Worm (Caenorhabditis elegans) whole organism, young adult: ENCODE measurements around the gene rpl-29.

Source experiments
- F22D6.2 ChIP-seq: sonication (generic microtip); optimal IDR thresholded peaks from 2 replicates; lab custom pipeline; 2016; ENCODE audit warnings: mild to moderate bottlenecking, missing genetic modification characterization, missing compliant biosample characterization
- F52B5.7 ChIP-seq: sonication (generic microtip); optimal IDR thresholded peaks from 2 replicates; lab custom pipeline; 2016; ENCODE audit warnings: mild to moderate bottlenecking, missing genetic modification characterization, missing compliant biosample characterization
- F55B11.4 ChIP-seq: sonication (generic microtip); optimal IDR thresholded peaks from 2 replicates; lab custom pipeline; 2016; ENCODE audit warnings: missing compliant biosample characterization, missing genetic modification characterization, borderline replicate concordance; ENCODE audit not compliant: insufficient read depth
- K12H6.12 ChIP-seq: fragments of 200-800 bp; sonication (Bioruptor generic); optimal IDR thresholded peaks from 2 replicates; lab custom pipeline; 2018; ENCODE audit warnings: mild to moderate bottlenecking, missing genetic modification characterization, missing compliant biosample characterization
- Y53F4B.3 ChIP-seq: fragments of 200-800 bp; sonication (Bioruptor generic); IDR thresholded peaks from 2 replicates; pipeline ENCODE4 v1.3.6; 2022; ENCODE audit warnings: missing genetic modification reagents, missing genetic modification characterization, missing compliant biosample characterization
- Y53G8AR.9 ChIP-seq: fragments of 200-800 bp; sonication (Bioruptor generic); conservative IDR thresholded peaks from 2 replicates; pipeline ENCODE4 v1.3.6; 2022; ENCODE audit warnings: missing genetic modification reagents, missing genetic modification characterization, missing compliant biosample characterization
- Y56A3A.18 ChIP-seq: fragments of 200-800 bp; sonication (Bioruptor generic); IDR thresholded peaks from 2 replicates; pipeline ENCODE4 v1.3.6; 2022; ENCODE audit warnings: missing genetic modification reagents, missing genetic modification characterization, missing compliant biosample characterization
- Y95B8A.8 ChIP-seq: fragments of 200-800 bp; sonication (Bioruptor generic); IDR thresholded peaks from 2 replicates; pipeline ENCODE4 v1.3.6; 2022; ENCODE audit warnings: missing genetic modification reagents, missing genetic modification characterization, missing compliant biosample characterization
- ZK185.1 ChIP-seq: sonication (generic microtip); optimal IDR thresholded peaks from 2 replicates; lab custom pipeline; 2016; ENCODE audit warnings: mild to moderate bottlenecking, missing genetic modification characterization, missing compliant biosample characterization; ENCODE audit not compliant: poor library complexity, severe bottlenecking
- athp-1 ChIP-seq: sonication (generic microtip); optimal IDR thresholded peaks from 2 replicates; lab custom pipeline; 2017; ENCODE audit warnings: mild to moderate bottlenecking, missing genetic modification characterization, missing compliant biosample characterization
- attf-3 ChIP-seq: fragments of 200-800 bp; sonication (Bioruptor generic); conservative IDR thresholded peaks from 2 replicates; pipeline ENCODE4 v1.3.6; 2022; ENCODE audit warnings: missing genetic modification reagents, missing genetic modification characterization, missing compliant biosample characterization
- attf-5 ChIP-seq: fragments of 200-800 bp; sonication (Bioruptor generic); optimal IDR thresholded peaks from 2 replicates; lab custom pipeline; 2018; ENCODE audit warnings: mild to moderate bottlenecking, missing genetic modification characterization, missing compliant biosample characterization
- bed-1 ChIP-seq: fragments of 200-800 bp; sonication (Bioruptor generic); IDR thresholded peaks from 2 replicates; pipeline ENCODE4 v1.3.6; 2022; ENCODE audit warnings: missing genetic modification reagents, missing genetic modification characterization, missing compliant biosample characterization
- bed-2 ChIP-seq: fragments of 200-800 bp; sonication (Bioruptor generic); IDR thresholded peaks from 2 replicates; pipeline ENCODE4 v1.3.6; 2022; ENCODE audit warnings: missing genetic modification reagents, missing genetic modification characterization, missing compliant biosample characterization
- ceh-27 ChIP-seq: fragments of 200-800 bp; sonication (Bioruptor generic); optimal IDR thresholded peaks from 2 replicates; lab custom pipeline; 2018; ENCODE audit warnings: mild to moderate bottlenecking, missing genetic modification characterization, moderate library complexity, missing compliant biosample characterization
- ceh-58 ChIP-seq: fragments of 200-800 bp; sonication (Bioruptor generic); IDR thresholded peaks from 2 replicates; pipeline ENCODE4 v1.3.6; 2022; ENCODE audit warnings: missing genetic modification characterization, missing compliant biosample characterization
- ceh-79 ChIP-seq: sonication (generic microtip); optimal IDR thresholded peaks from 2 replicates; lab custom pipeline; 2017; ENCODE audit warnings: mild to moderate bottlenecking, missing genetic modification characterization, missing compliant biosample characterization
- chd-7 ChIP-seq: sonication (generic microtip); optimal IDR thresholded peaks from 2 replicates; lab custom pipeline; 2016; ENCODE audit warnings: mild to moderate bottlenecking, missing genetic modification characterization, moderate library complexity, missing compliant biosample characterization
- egl-18 ChIP-seq: fragments of 200-800 bp; sonication (Bioruptor generic); IDR thresholded peaks from 2 replicates; pipeline ENCODE4 v1.3.6; 2022; ENCODE audit warnings: missing genetic modification reagents, missing genetic modification characterization, missing compliant biosample characterization
- ets-4 ChIP-seq: fragments of 200-800 bp; sonication (Bioruptor generic); optimal IDR thresholded peaks from 2 replicates; lab custom pipeline; 2018; ENCODE audit warnings: mild to moderate bottlenecking, missing genetic modification characterization, missing compliant biosample characterization
- hsf-1 ChIP-seq: fragments of 200-800 bp; sonication (Bioruptor generic); IDR thresholded peaks from 2 replicates; pipeline ENCODE4 v1.3.6; 2022; ENCODE audit warnings: missing genetic modification reagents, missing genetic modification characterization, missing compliant biosample characterization
- lag-1 ChIP-seq: fragments of 200-800 bp; sonication (Bioruptor generic); IDR thresholded peaks from 2 replicates; pipeline ENCODE4 v1.3.6; 2022; ENCODE audit warnings: missing genetic modification reagents, missing genetic modification characterization, missing compliant biosample characterization
- lin-26 ChIP-seq: fragments of 200-800 bp; sonication (Bioruptor generic); IDR thresholded peaks from 2 replicates; pipeline ENCODE4 v1.3.6; 2022; ENCODE audit warnings: missing genetic modification reagents, missing genetic modification characterization, missing compliant biosample characterization
- lsl-1 ChIP-seq: fragments of 200-800 bp; sonication (Bioruptor generic); optimal IDR thresholded peaks from 2 replicates; lab custom pipeline; 2018; ENCODE audit warnings: mild to moderate bottlenecking, missing genetic modification characterization, moderate library complexity, missing compliant biosample characterization
- madf-10 ChIP-seq: sonication (generic microtip); optimal IDR thresholded peaks from 2 replicates; lab custom pipeline; 2016; ENCODE audit warnings: mild to moderate bottlenecking, missing genetic modification characterization, missing compliant biosample characterization
- madf-3 ChIP-seq: fragments of 200-800 bp; sonication (Bioruptor generic); IDR thresholded peaks from 2 replicates; pipeline ENCODE4 v1.3.6; 2022; ENCODE audit warnings: missing genetic modification reagents, missing genetic modification characterization, missing compliant biosample characterization
- madf-6 ChIP-seq: fragments of 200-800 bp; sonication (Bioruptor generic); IDR thresholded peaks from 2 replicates; pipeline ENCODE4 v1.3.6; 2022; ENCODE audit warnings: missing genetic modification reagents, missing genetic modification characterization, missing compliant biosample characterization
- mcd-1 ChIP-seq: fragments of 200-800 bp; sonication (Bioruptor generic); IDR thresholded peaks from 2 replicates; pipeline ENCODE4 v1.3.6; 2022; ENCODE audit warnings: missing genetic modification reagents, missing genetic modification characterization, missing compliant biosample characterization
- mes-4 ChIP-seq: sonication (generic microtip); optimal IDR thresholded peaks from 2 replicates; lab custom pipeline; 2016; ENCODE audit warnings: missing genotype, missing genetic modification characterization, missing compliant biosample characterization
- nfya-1 ChIP-seq: sonication (generic microtip); optimal IDR thresholded peaks from 2 replicates; lab custom pipeline; 2017; ENCODE audit warnings: antibody characterized with exemption, missing compliant biosample characterization, missing genetic modification characterization, borderline replicate concordance; ENCODE audit not compliant: insufficient read depth
- nfya-2 ChIP-seq: fragments of 200-800 bp; sonication (Bioruptor generic); IDR thresholded peaks from 2 replicates; pipeline ENCODE4 v1.3.6; 2022; ENCODE audit warnings: missing genetic modification reagents, missing genetic modification characterization, missing compliant biosample characterization
- nfyb-1 ChIP-seq: fragments of 200-800 bp; sonication (Bioruptor generic); IDR thresholded peaks from 2 replicates; pipeline ENCODE4 v1.3.6; 2022; ENCODE audit warnings: missing genetic modification reagents, missing genetic modification characterization, missing compliant biosample characterization
- nhr-27 ChIP-seq: fragments of 200-800 bp; sonication (Bioruptor generic); optimal IDR thresholded peaks from 2 replicates; lab custom pipeline; 2018; ENCODE audit warnings: mild to moderate bottlenecking, missing genetic modification characterization, moderate library complexity, missing compliant biosample characterization
- nhr-80 ChIP-seq: sonication (generic microtip); optimal IDR thresholded peaks from 2 replicates; lab custom pipeline; 2016; ENCODE audit warnings: missing genetic modification characterization, missing compliant biosample characterization
- rpc-1 ChIP-seq, 2 experiments: fragments of 150-350 bp in 1 of 2; sonication (generic microtip) in 1 of 2; optimal IDR thresholded peaks; 2 replicates each; lab custom pipeline; 2014 to 2018; ENCODE audit warnings: missing biosample characterization in 1 of 2, missing genetic modification characterization in 1 of 2, missing genetic modification reagents in 1 of 2, missing genotype in 1 of 2
- sdz-38 ChIP-seq: sonication (generic microtip); optimal IDR thresholded peaks from 2 replicates; lab custom pipeline; 2016; ENCODE audit warnings: missing genotype, missing genetic modification characterization, missing compliant biosample characterization
- sea-2 ChIP-seq: fragments of 200-800 bp; sonication (Bioruptor generic); IDR thresholded peaks from 2 replicates; pipeline ENCODE4 v1.3.6; 2022; ENCODE audit warnings: missing genetic modification characterization, missing compliant biosample characterization
- snpc-1.1 ChIP-seq: sonication (generic microtip); optimal IDR thresholded peaks from 2 replicates; lab custom pipeline; 2017; ENCODE audit warnings: missing genetic modification characterization, mild to moderate bottlenecking, missing compliant biosample characterization, antibody characterized with exemption, moderate library complexity, missing genotype, missing genetic modification reagents; ENCODE audit not compliant: insufficient read depth
- snpc-4 ChIP-seq, 5 experiments: fragments of 150-350 bp in 1 of 5; sonication (generic microtip) in 4 of 5; optimal IDR thresholded peaks; 2 replicates each; lab custom pipeline; 2014 to 2018; ENCODE audit warnings: missing genetic modification characterization in 5 of 5, missing biosample characterization in 3 of 5, antibody characterized with exemption in 2 of 5, mild to moderate bottlenecking in 2 of 5, missing compliant biosample characterization in 2 of 5, missing genotype in 2 of 5, moderate library complexity in 2 of 5, missing genetic modification reagents in 1 of 5
- somi-1 ChIP-seq: fragments of 200-800 bp; sonication (Bioruptor generic); optimal IDR thresholded peaks from 2 replicates; lab custom pipeline; 2018; ENCODE audit warnings: mild to moderate bottlenecking, missing genetic modification characterization, missing compliant biosample characterization
- tbx-9 ChIP-seq: sonication (generic microtip); optimal IDR thresholded peaks from 2 replicates; lab custom pipeline; 2016; ENCODE audit warnings: borderline replicate concordance, missing genetic modification characterization, inconsistent platforms, missing compliant biosample characterization
- zfh-2 ChIP-seq: fragments of 200-800 bp; sonication (Bioruptor generic); conservative IDR thresholded peaks from 2 replicates; pipeline ENCODE4 v1.3.6; 2022; ENCODE audit warnings: missing genetic modification reagents, missing genetic modification characterization, missing compliant biosample characterization
- zim-3 ChIP-seq: sonication (generic microtip); optimal IDR thresholded peaks from 2 replicates; lab custom pipeline; 2017; ENCODE audit warnings: mild to moderate bottlenecking, missing genetic modification characterization, moderate library complexity, missing compliant biosample characterization
- ztf-28 ChIP-seq: fragments of 200-800 bp; sonication (Bioruptor generic); IDR thresholded peaks from 2 replicates; pipeline ENCODE4 v1.3.6; 2022; ENCODE audit warnings: missing genetic modification reagents, missing genetic modification characterization, missing compliant biosample characterization
- ztf-6 ChIP-seq: fragments of 200-800 bp; sonication (Bioruptor generic); IDR thresholded peaks from 2 replicates; pipeline ENCODE4 v1.3.6; 2022; ENCODE audit warnings: missing genetic modification reagents, missing genetic modification characterization, missing compliant biosample characterization

The rpl-29 gene

DNA sequence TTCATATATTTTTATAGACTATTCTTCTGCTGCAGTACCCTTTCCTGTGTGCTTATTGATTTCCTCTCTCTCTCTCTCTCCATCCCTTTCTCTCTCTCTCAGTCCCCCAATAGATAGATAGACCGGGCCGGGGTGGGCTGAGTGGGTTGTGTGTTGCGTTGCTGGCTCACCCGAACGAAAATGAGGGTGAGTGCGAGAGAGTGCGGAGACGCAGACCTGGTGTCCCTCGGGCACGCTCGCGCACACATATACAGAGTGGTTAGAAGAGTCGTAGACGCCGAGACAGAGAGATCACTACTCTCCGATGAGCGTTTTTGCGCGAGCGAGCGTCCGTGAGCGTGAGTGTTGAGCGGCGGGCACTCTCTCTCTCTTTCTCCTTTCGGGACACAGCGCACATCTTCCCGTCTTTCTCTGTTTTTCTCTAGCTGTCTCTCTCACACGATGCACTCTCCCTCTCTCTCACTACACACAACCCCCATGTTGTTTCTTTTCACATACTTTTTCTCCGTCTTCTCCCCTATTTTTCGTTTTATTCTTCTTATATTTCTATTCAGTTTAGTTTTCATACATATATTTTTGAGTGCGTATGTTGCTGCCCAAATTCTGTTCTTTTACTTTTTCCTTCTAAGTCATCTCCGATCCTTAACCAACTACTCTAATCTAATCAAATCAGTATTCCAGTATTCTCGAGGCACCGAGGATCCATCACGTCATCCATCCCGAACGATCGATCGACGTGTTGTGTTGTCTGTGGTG lies 5.6 kb downstream of the rpl-29 start, which contains the start of gene lin-66 (continued):
- no peak for TF ChIP-seq ztf-28 (GFP tag; lab: Robert Waterston, UW)
- TF ChIP-seq Y95B8A.8 (GFP tag; lab: Robert Waterston, UW): no peak
- peak; percentile 93 for TF ChIP-seq ceh-27 (GFP tag; lab: Kevin White, UChicago)
- peak; percentile 42 for TF ChIP-seq ets-4 (GFP tag; lab: Kevin White, UChicago)
- TF ChIP-seq somi-1: peak; percentile 68
- peak; percentile 69; the same call in 1 of the 2 replicates for TF ChIP-seq Y53G8AR.9 (GFP tag; lab: Robert Waterston, UW)
- TF ChIP-seq Y53F4B.3 (GFP tag; lab: Robert Waterston, UW): no peak
- peak; percentile 84 for TF ChIP-seq athp-1 (tag; lab: Kevin White, UChicago)
- TF ChIP-seq nfyb-1 (GFP tag; lab: Robert Waterston, UW): peak; percentile 90
- TF ChIP-seq nfya-1 (tag; lab: Kevin White, UChicago): no peak
- TF ChIP-seq snpc-4 (GFP tag; optimal IDR thresholded peaks at IDR 0.05; lab: Kevin White, UChicago): no peak
- peak; percentile 37 to 84 (median 72) for TF ChIP-seq snpc-4 (tag; optimal IDR thresholded peaks at IDR 0.05; lab: Kevin White, UChicago)
- peak; percentile 96 for TF ChIP-seq K12H6.12 (tag; lab: Kevin White, UChicago)
- TF ChIP-seq sdz-38: no peak
- peak; percentile 41; the same call in 1 of the 2 replicates for TF ChIP-seq bed-2 (GFP tag; lab: Robert Waterston, UW)
- TF ChIP-seq snpc-1.1 (tag; lab: Kevin White, UChicago): no peak
- TF ChIP-seq zfh-2: peak; percentile 99
- TF ChIP-seq ZK185.1 (tag; lab: Kevin White, UChicago): peak; percentile 78
- no peak for TF ChIP-seq lag-1
- peak; percentile 75; the same call in 1 of the 2 replicates for TF ChIP-seq lin-26
- no peak for TF ChIP-seq lsl-1
- TF ChIP-seq madf-10 (tag; lab: Kevin White, UChicago): peak; percentile 95
- peak; percentile 18; the same call in 1 of the 2 replicates for TF ChIP-seq Y56A3A.18 (GFP tag; lab: Robert Waterston, UW)
- no peak for TF ChIP-seq attf-3 (GFP tag; lab: Robert Waterston, UW)
- peak; percentile 94 for TF ChIP-seq attf-5 (GFP tag; lab: Kevin White, UChicago)
- TF ChIP-seq nhr-27 (tag; lab: Kevin White, UChicago): peak; percentile 46
- TF ChIP-seq mcd-1 (GFP tag; lab: Robert Waterston, UW): peak; percentile 81
- TF ChIP-seq F55B11.4 (tag; lab: Kevin White, UChicago): no peak
- no peak for TF ChIP-seq rpc-1 (optimal IDR thresholded peaks at IDR 0.05; lab: Kevin White, UChicago)
- no peak for TF ChIP-seq rpc-1 (tag; optimal IDR thresholded peaks at IDR 0.05; lab: Kevin White, UChicago)
- TF ChIP-seq mes-4: no peak
- TF ChIP-seq ceh-79 (tag; lab: Kevin White, UChicago): peak; percentile 62
- 0 out of 2 replicates have a peak, but pooled peaks have one; percentile 23 for TF ChIP-seq sea-2 (GFP tag; lab: Robert Waterston, UW)
- TF ChIP-seq nfya-2: no peak
- no peak for TF ChIP-seq egl-18
- peak; percentile 85 for TF ChIP-seq nhr-80 (tag; lab: Kevin White, UChicago)
- TF ChIP-seq ztf-6 (GFP tag; lab: Robert Waterston, UW): 0 out of 2 replicates have a peak, but pooled peaks have one; percentile 31
- 0 out of 2 replicates have a peak, but pooled peaks have one; percentile 28 for TF ChIP-seq madf-6 (GFP tag; lab: Robert Waterston, UW)
- no peak for TF ChIP-seq tbx-9 (tag; lab: Kevin White, UChicago)
- peak; percentile 46 for TF ChIP-seq F22D6.2 (tag; lab: Kevin White, UChicago)
- TF ChIP-seq chd-7: peak; percentile 85
- TF ChIP-seq madf-3: 0 out of 2 replicates have a peak, but pooled peaks have one; percentile 48
- no peak for TF ChIP-seq zim-3 (tag; lab: Kevin White, UChicago)
- peak; percentile 70 for TF ChIP-seq F52B5.7 (tag; lab: Kevin White, UChicago)
- TF ChIP-seq hsf-1 (GFP tag; lab: Robert Waterston, UW): peak; percentile 60; the same call in 1 of the 2 replicates
- TF ChIP-seq bed-1 (GFP tag; lab: Robert Waterston, UW): no peak
- TF ChIP-seq ceh-58 (GFP tag; lab: Robert Waterston, UW): 0 out of 2 replicates have a peak, but pooled peaks have one; percentile 65
